Worm (Caenorhabditis elegans) whole organism, L4 larva: ENCODE data around the gene mlt-11.

ENCODE experiments used
- D1046.2 ChIP-seq: fragments of 200-800 bp; sonication (Bioruptor generic); IDR thresholded peaks from 2 replicates; pipeline ENCODE4 v1.3.6; 2022; ENCODE audit warnings: missing genetic modification characterization, missing compliant biosample characterization
- F26F4.8 ChIP-seq: fragments of 200-800 bp; sonication (Bioruptor generic); conservative IDR thresholded peaks from 2 replicates; pipeline ENCODE4 v1.3.6; 2022; ENCODE audit warnings: missing genetic modification characterization, missing compliant biosample characterization
- F49E8.2 ChIP-seq: sonication (generic microtip); optimal IDR thresholded peaks from 2 replicates; lab custom pipeline; 2016; ENCODE audit warnings: missing compliant biosample characterization, mild to moderate bottlenecking, missing genetic modification characterization, borderline replicate concordance
- Y105C5A.15 ChIP-seq: fragments of 200-800 bp; sonication (Bioruptor generic); IDR thresholded peaks from 2 replicates; pipeline ENCODE4 v1.3.6; 2022; ENCODE audit warnings: missing genetic modification characterization, missing compliant biosample characterization
- Y5F2A.4 ChIP-seq: fragments of 200-800 bp; sonication (Bioruptor generic); optimal IDR thresholded peaks from 2 replicates; lab custom pipeline; 2018; ENCODE audit warnings: mild to moderate bottlenecking, missing genetic modification characterization, missing compliant biosample characterization
- aha-1 ChIP-seq: fragments of 150-350 bp; peaks from one replicate; lab custom pipeline; 2014; ENCODE audit warnings: missing biosample characterization, missing genetic modification characterization
- ceh-32 ChIP-seq: sonication (generic microtip); optimal IDR thresholded peaks from 2 replicates; lab custom pipeline; 2016; ENCODE audit warnings: mild to moderate bottlenecking, missing genetic modification characterization, missing compliant biosample characterization; ENCODE audit not compliant: poor library complexity
- ceh-44 ChIP-seq: fragments of 200-800 bp; sonication (Bioruptor generic); IDR thresholded peaks from 2 replicates; pipeline ENCODE4 v1.3.6; 2022; ENCODE audit warnings: missing genetic modification reagents, missing genetic modification characterization, missing compliant biosample characterization
- ceh-62 ChIP-seq: sonication (generic microtip); optimal IDR thresholded peaks from 2 replicates; lab custom pipeline; 2017; ENCODE audit warnings: missing biosample characterization, missing genetic modification characterization
- daf-16 ChIP-seq, 3 experiments: sonication (generic microtip); optimal IDR thresholded peaks; 2 replicates each; lab custom pipeline; 2016 to 2017; ENCODE audit warnings: missing genetic modification characterization in 3 of 3, missing genetic modification reagents in 3 of 3, mild to moderate bottlenecking in 2 of 3, missing compliant biosample characterization in 2 of 3, missing biosample characterization in 1 of 3, moderate library complexity in 1 of 3
- daf-8 ChIP-seq: fragments of 200-800 bp; sonication (Bioruptor generic); IDR thresholded peaks from 2 replicates; pipeline ENCODE4 v1.3.6; 2022; ENCODE audit warnings: missing genetic modification characterization, missing compliant biosample characterization
- dmd-6 ChIP-seq: fragments of 200-800 bp; sonication (Bioruptor generic); IDR thresholded peaks from 2 replicates; pipeline ENCODE4 v1.3.6; 2022; ENCODE audit warnings: missing genetic modification reagents, missing genetic modification characterization, missing compliant biosample characterization
- dmd-8 ChIP-seq: fragments of 200-800 bp; sonication (Bioruptor generic); IDR thresholded peaks from 2 replicates; pipeline ENCODE4 v1.3.6; 2022; ENCODE audit warnings: missing genetic modification characterization, missing compliant biosample characterization
- duxl-1 ChIP-seq: sonication (generic microtip); optimal IDR thresholded peaks from 2 replicates; lab custom pipeline; 2016; ENCODE audit warnings: mild to moderate bottlenecking, missing genetic modification characterization, moderate library complexity, missing compliant biosample characterization; ENCODE audit not compliant: poor library complexity
- dve-1 ChIP-seq: sonication (generic microtip); optimal IDR thresholded peaks from 2 replicates; lab custom pipeline; 2017; ENCODE audit warnings: antibody characterized with exemption, mild to moderate bottlenecking, missing genetic modification characterization, missing compliant biosample characterization; ENCODE audit not compliant: insufficient read depth
- egl-27 ChIP-seq: sonication (generic microtip); optimal IDR thresholded peaks from 3 replicates; lab custom pipeline; 2017; ENCODE audit warnings: missing biosample characterization, missing genetic modification reagents, missing genetic modification characterization
- egl-43 ChIP-seq: fragments of 200-800 bp; sonication (Bioruptor generic); IDR thresholded peaks from 2 replicates; pipeline ENCODE4 v1.3.6; 2022; ENCODE audit warnings: missing genetic modification reagents, missing genetic modification characterization, missing compliant biosample characterization
- hif-1 ChIP-seq, 2 experiments: sonication (generic microtip); optimal IDR thresholded peaks; 2 replicates each; lab custom pipeline; 2016 to 2017; ENCODE audit warnings: missing compliant biosample characterization in 2 of 2, missing genetic modification characterization in 2 of 2, missing genetic modification reagents in 2 of 2, missing genotype in 2 of 2, mild to moderate bottlenecking in 1 of 2
- hlh-11 ChIP-seq: fragments of 200-800 bp; sonication (Bioruptor generic); optimal IDR thresholded peaks from 2 replicates; lab custom pipeline; 2018; ENCODE audit warnings: mild to moderate bottlenecking, missing genetic modification characterization, missing compliant biosample characterization
- hlh-30 ChIP-seq: sonication (generic microtip); optimal IDR thresholded peaks from 2 replicates; lab custom pipeline; 2017; ENCODE audit warnings: antibody characterized with exemption, mild to moderate bottlenecking, missing genetic modification characterization, missing compliant biosample characterization; ENCODE audit not compliant: insufficient read depth
- hmg-1.1 ChIP-seq: fragments of 200-800 bp; sonication (Bioruptor generic); IDR thresholded peaks from 2 replicates; pipeline ENCODE4 v1.3.6; 2022; ENCODE audit warnings: missing genetic modification reagents, missing genetic modification characterization, missing compliant biosample characterization
- jun-1 ChIP-seq: fragments of 150-350 bp; optimal IDR thresholded peaks from 2 replicates; lab custom pipeline; 2014; ENCODE audit warnings: missing biosample characterization, missing genetic modification reagents, missing genetic modification characterization
- lin-1 ChIP-seq: fragments of 200-800 bp; sonication (Bioruptor generic); IDR thresholded peaks from 2 replicates; pipeline ENCODE4 v1.3.6; 2022; ENCODE audit warnings: missing genetic modification reagents, missing genetic modification characterization, missing compliant biosample characterization
- lin-38 ChIP-seq: fragments of 200-800 bp; sonication (Bioruptor generic); IDR thresholded peaks from 2 replicates; pipeline ENCODE4 v1.3.6; 2022; ENCODE audit warnings: missing genetic modification reagents, missing genetic modification characterization, missing compliant biosample characterization
- lin-39 ChIP-seq: fragments of 150-350 bp; optimal IDR thresholded peaks from 2 replicates; lab custom pipeline; 2014; ENCODE audit warnings: missing biosample characterization, missing genetic modification reagents, missing genetic modification characterization
- lsy-2 ChIP-seq, 2 experiments: fragments of 150-350 bp in 1 of 2; sonication (generic microtip) in 1 of 2; optimal IDR thresholded peaks; 2 replicates each; lab custom pipeline; 2014 to 2017; ENCODE audit warnings: missing biosample characterization in 2 of 2, missing genetic modification characterization in 2 of 2
- madf-9 ChIP-seq: fragments of 200-800 bp; sonication (Bioruptor generic); conservative IDR thresholded peaks from 2 replicates; pipeline ENCODE4 v1.3.6; 2022; ENCODE audit warnings: missing genetic modification reagents, missing genetic modification characterization, missing compliant biosample characterization
- mdl-1 ChIP-seq, 2 experiments: fragments of 150-350 bp in 1 of 2; sonication (generic microtip) in 1 of 2; optimal IDR thresholded peaks; 2 replicates each; lab custom pipeline; 2014 to 2017; ENCODE audit warnings: missing biosample characterization in 2 of 2, missing genetic modification characterization in 2 of 2
- mep-1 ChIP-seq: fragments of 150-350 bp; sonication (generic microtip); optimal IDR thresholded peaks from 3 replicates; lab custom pipeline; 2014; ENCODE audit warnings: missing biosample characterization, missing genetic modification characterization
- mes-2 ChIP-seq: sonication (generic microtip); optimal IDR thresholded peaks from 2 replicates; lab custom pipeline; 2016; ENCODE audit warnings: missing genotype, mild to moderate bottlenecking, missing genetic modification characterization, missing compliant biosample characterization; ENCODE audit not compliant: poor library complexity, severe bottlenecking
- nhr-41 ChIP-seq: fragments of 200-800 bp; sonication (Bioruptor generic); IDR thresholded peaks from 2 replicates; pipeline ENCODE4 v1.3.6; 2022; ENCODE audit warnings: missing genetic modification reagents, missing genetic modification characterization, missing compliant biosample characterization
- nhr-42 ChIP-seq: fragments of 200-800 bp; sonication (Bioruptor generic); IDR thresholded peaks from 2 replicates; pipeline ENCODE4 v1.3.6; 2022; ENCODE audit warnings: missing genetic modification characterization, missing compliant biosample characterization
- nhr-48 ChIP-seq: sonication (generic microtip); optimal IDR thresholded peaks from 2 replicates; lab custom pipeline; 2016; ENCODE audit warnings: mild to moderate bottlenecking, missing genetic modification characterization, missing compliant biosample characterization
- nhr-77 ChIP-seq: fragments of 150-350 bp; optimal IDR thresholded peaks from 2 replicates; lab custom pipeline; 2014; ENCODE audit warnings: missing biosample characterization, missing genetic modification characterization
- pha-4 ChIP-seq, 2 experiments: fragments of 150-350 bp in 1 of 2; fragments of 200-800 bp in 1 of 2; sonication (Bioruptor generic) in 1 of 2; IDR thresholded peaks in 1 of 2; optimal IDR thresholded peaks in 1 of 2; 2 replicates each; pipeline versions ENCODE4 v1.3.6 to Lab custom; 2014 to 2022; ENCODE audit warnings: missing genetic modification characterization in 2 of 2, missing genetic modification reagents in 2 of 2, missing biosample characterization in 1 of 2, missing compliant biosample characterization in 1 of 2
- pqm-1 ChIP-seq: sonication (generic microtip); optimal IDR thresholded peaks from 2 replicates; lab custom pipeline; 2017; ENCODE audit warnings: missing biosample characterization, missing genetic modification characterization
- set-16 ChIP-seq: fragments of 200-800 bp; sonication (Bioruptor generic); IDR thresholded peaks from 2 replicates; pipeline ENCODE4 v1.3.6; 2022; ENCODE audit warnings: missing genetic modification reagents, missing genetic modification characterization, missing compliant biosample characterization
- skn-1 ChIP-seq: fragments of 150-350 bp; optimal IDR thresholded peaks from 2 replicates; lab custom pipeline; 2014; ENCODE audit warnings: missing biosample characterization, missing genetic modification characterization
- tag-97 ChIP-seq: fragments of 200-800 bp; sonication (Bioruptor generic); IDR thresholded peaks from 2 replicates; pipeline ENCODE4 v1.3.6; 2022; ENCODE audit warnings: missing genetic modification characterization, missing compliant biosample characterization
- unc-39 ChIP-seq: sonication (generic microtip); optimal IDR thresholded peaks from 2 replicates; lab custom pipeline; 2017; ENCODE audit warnings: missing biosample characterization, missing genetic modification characterization
- vab-7 ChIP-seq: fragments of 200-800 bp; sonication (Bioruptor generic); IDR thresholded peaks from 2 replicates; pipeline ENCODE4 v1.3.6; 2022; ENCODE audit warnings: missing genetic modification reagents, missing genetic modification characterization, missing compliant biosample characterization
- ztf-11 ChIP-seq: fragments of 150-350 bp; optimal IDR thresholded peaks from 2 replicates; lab custom pipeline; 2014; ENCODE audit warnings: missing biosample characterization, missing genetic modification characterization
- ztf-7 ChIP-seq: fragments of 150-350 bp; optimal IDR thresholded peaks from 2 replicates; lab custom pipeline; 2014; ENCODE audit warnings: missing biosample characterization, missing genetic modification characterization

mlt-11 gene

DNA sequence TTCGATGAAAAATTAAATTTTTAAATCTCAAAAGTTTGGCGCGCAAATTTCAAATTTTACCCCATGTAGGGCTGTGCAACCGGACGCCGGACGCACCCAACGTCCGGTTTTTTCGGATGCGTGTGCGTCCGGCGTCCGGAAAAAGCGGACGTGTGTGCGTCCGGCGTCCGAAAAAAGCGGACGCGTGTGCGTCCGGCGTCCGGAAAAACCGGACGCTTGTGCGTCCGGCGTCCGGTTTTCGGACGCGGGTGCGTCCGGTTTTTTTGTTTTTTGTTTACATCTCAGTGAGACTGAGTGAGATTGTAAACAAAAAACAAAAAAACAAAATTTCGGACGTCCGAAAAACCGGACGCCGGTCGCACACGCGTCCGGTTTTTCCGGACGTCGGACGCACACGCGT lies 38.1 kb downstream of the mlt-11 start:
- TF ChIP-seq madf-9 (GFP tag; lab: Robert Waterston, UW) (0 out of 2 replicates have a peak, but pooled peaks have one; percentile 45), set-16 (peak; percentile 84), ceh-44 (GFP tag; lab: Robert Waterston, UW) (0 out of 2 replicates have a peak, but pooled peaks have one; percentile 29), Y105C5A.15 (peak; percentile 58; the same call in 1 of the 2 replicates), F26F4.8 (GFP tag; lab: Robert Waterston, UW) (0 out of 2 replicates have a peak, but pooled peaks have one; percentile 63), lin-38 (GFP tag; lab: Robert Waterston, UW) (peak; percentile 28; the same call in 1 of the 2 replicates)
- TF ChIP-seq, all 104 proteins: peak for 6; not testable (repeated sequence) for 98

ce11 chrV:20710156-20710555 lies 43.2 kb downstream of the mlt-11 start:
- TF ChIP-seq jun-1 (tag; lab: Kevin White, UChicago) = no peak
- TF ChIP-seq hlh-11 (tag; lab: Kevin White, UChicago) = peak; percentile 34
- peak; percentile 79 for TF ChIP-seq hlh-30 (tag; lab: Kevin White, UChicago)
- peak; percentile 99 for TF ChIP-seq aha-1 (tag; lab: Kevin White, UChicago)
- no peak for TF ChIP-seq ztf-11 (tag; lab: Kevin White, UChicago)
- no peak for TF ChIP-seq pha-4 (GFP tag; IDR thresholded peaks at IDR 0.05; lab: Robert Waterston, UW)
- no peak for TF ChIP-seq pha-4 (tag; optimal IDR thresholded peaks at IDR 0.05; lab: Kevin White, UChicago)
- no peak for TF ChIP-seq ceh-32 (tag; lab: Kevin White, UChicago)
- TF ChIP-seq hmg-1.1 (GFP tag; lab: Robert Waterston, UW) = peak; percentile 23; the same call in 1 of the 2 replicates
- peak in 1 of 2 experiments; percentile 95 for TF ChIP-seq hif-1 (tag; optimal IDR thresholded peaks at IDR 0.05; lab: Kevin White, UChicago)
- no peak for TF ChIP-seq dmd-8 (GFP tag; lab: Robert Waterston, UW)
- peak in 1 of 2 experiments; percentile 32 for TF ChIP-seq lsy-2 (tag; optimal IDR thresholded peaks at IDR 0.05; lab: Kevin White, UChicago)
- no peak for TF ChIP-seq daf-16 (GFP tag; optimal IDR thresholded peaks at IDR 0.05; lab: Kevin White, UChicago)
- TF ChIP-seq daf-16 (tag; optimal IDR thresholded peaks at IDR 0.05; lab: Kevin White, UChicago) = no peak
- TF ChIP-seq, all 104 proteins: peak for 6

DNA sequence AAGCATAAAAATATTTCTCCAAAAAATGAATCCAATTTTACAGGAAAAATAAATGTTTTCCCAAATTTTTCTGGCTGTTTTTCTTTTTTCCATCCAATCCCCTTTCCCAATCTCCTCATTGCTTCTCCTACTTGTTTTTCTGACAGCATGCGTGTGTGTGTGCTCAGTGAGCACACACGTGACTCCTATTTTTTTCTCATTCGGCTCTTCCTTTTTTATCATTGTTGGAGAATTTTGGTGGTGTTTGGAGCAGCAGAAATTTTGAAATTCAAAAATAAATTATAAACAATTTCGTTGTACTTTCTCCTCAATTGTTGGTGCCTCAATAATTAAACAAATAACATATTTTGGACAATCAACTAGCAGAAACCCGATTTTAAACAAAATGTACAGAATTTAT lies 43.6 kb downstream of the mlt-11 start:
- TF ChIP-seq D1046.2 (GFP tag; lab: Robert Waterston, UW) (no peak), Y5F2A.4 (GFP tag; lab: Kevin White, UChicago) (no peak), mdl-1 (tag; optimal IDR thresholded peaks at IDR 0.05; lab: Kevin White, UChicago) (peak in 1 of 2 experiments; percentile 61), hlh-30 (tag; lab: Kevin White, UChicago) (peak; percentile 71), skn-1 (no peak), nhr-77 (tag; lab: Kevin White, UChicago) (no peak), tag-97 (GFP tag; lab: Robert Waterston, UW) (no peak), pqm-1 (tag; lab: Kevin White, UChicago) (no peak), egl-27 (tag; lab: Kevin White, UChicago) (no peak), lin-38 (GFP tag; lab: Robert Waterston, UW) (no peak), unc-39 (tag; lab: Kevin White, UChicago) (no peak), egl-43 (GFP tag; lab: Robert Waterston, UW) (no peak), nhr-48 (tag; lab: Kevin White, UChicago) (no peak), aha-1 (tag; lab: Kevin White, UChicago) (peak; percentile 81), F49E8.2 (no peak), dve-1 (tag; lab: Kevin White, UChicago) (peak; percentile 22), lin-39 (no peak), jun-1 (tag; lab: Kevin White, UChicago) (no peak), ztf-7 (tag; lab: Kevin White, UChicago) (no peak)

ce11 chrV:20711733-20712132 lies 44.7 kb downstream of the mlt-11 start:
- TF ChIP-seq lin-1 (GFP tag; lab: Robert Waterston, UW) (no peak), hmg-1.1 (GFP tag; lab: Robert Waterston, UW) (no peak), skn-1 (no peak), mep-1 (tag; lab: Kevin White, UChicago) (peak; percentile 32), mes-2 (tag; lab: Kevin White, UChicago) (peak; percentile 38), nhr-41 (GFP tag; lab: Robert Waterston, UW) (no peak), ceh-62 (tag; lab: Kevin White, UChicago) (no peak), vab-7 (no peak), daf-8 (no peak), lin-38 (GFP tag; lab: Robert Waterston, UW) (no peak), dmd-6 (GFP tag; lab: Robert Waterston, UW) (peak; percentile 49; the same call in 1 of the 2 replicates), nhr-42 (GFP tag; lab: Robert Waterston, UW) (no peak), hlh-11 (tag; lab: Kevin White, UChicago) (peak; percentile 32), egl-27 (tag; lab: Kevin White, UChicago) (no peak), Y5F2A.4 (GFP tag; lab: Kevin White, UChicago) (no peak), duxl-1 (tag; lab: Kevin White, UChicago) (no peak)
